Worm (Caenorhabditis elegans) whole organism, L2 larva: Measurements from ENCODE around the gene C27F2.7.

Experiments
- C34F6.9 ChIP-seq: fragments of 150-350 bp; optimal IDR thresholded peaks from 2 replicates; lab custom pipeline; 2014; ENCODE audit warnings: missing biosample characterization, missing genetic modification characterization
- F13H6.1 ChIP-seq: sonication (generic microtip); optimal IDR thresholded peaks from 2 replicates; lab custom pipeline; 2016; ENCODE audit warnings: missing genetic modification characterization, missing compliant biosample characterization
- Y55F3AM.14 ChIP-seq: fragments of 200-800 bp; sonication (Bioruptor generic); optimal IDR thresholded peaks from 2 replicates; lab custom pipeline; 2018; ENCODE audit warnings: mild to moderate bottlenecking, missing genetic modification characterization, missing compliant biosample characterization
- ZK546.5 ChIP-seq: sonication (generic microtip); optimal IDR thresholded peaks from 2 replicates; lab custom pipeline; 2017; ENCODE audit warnings: missing biosample characterization, missing genetic modification characterization
- aly-2 ChIP-seq: fragments of 150-350 bp; optimal IDR thresholded peaks from 2 replicates; lab custom pipeline; 2014; ENCODE audit warnings: missing biosample characterization, missing genetic modification characterization
- blmp-1 ChIP-seq: sonication (generic microtip); optimal IDR thresholded peaks from 2 replicates; lab custom pipeline; 2017; ENCODE audit warnings: missing genetic modification characterization, mild to moderate bottlenecking, missing compliant biosample characterization, antibody characterized with exemption, moderate library complexity; ENCODE audit not compliant: insufficient read depth
- ceh-16 ChIP-seq: fragments of 150-350 bp; optimal IDR thresholded peaks from 2 replicates; lab custom pipeline; 2014; ENCODE audit warnings: missing biosample characterization, missing genetic modification characterization
- ceh-82 ChIP-seq: fragments of 150-350 bp; optimal IDR thresholded peaks from 2 replicates; lab custom pipeline; 2014; ENCODE audit warnings: missing biosample characterization, missing genetic modification characterization
- crh-2 ChIP-seq: sonication (generic microtip); optimal IDR thresholded peaks from 2 replicates; lab custom pipeline; 2017; ENCODE audit warnings: missing biosample characterization, missing genetic modification characterization
- egl-27 ChIP-seq: sonication (generic microtip); optimal IDR thresholded peaks from 3 replicates; lab custom pipeline; 2017; ENCODE audit warnings: missing biosample characterization, missing genetic modification reagents, missing genetic modification characterization
- elt-1 ChIP-seq: fragments of 150-350 bp; optimal IDR thresholded peaks from 2 replicates; lab custom pipeline; 2014; ENCODE audit warnings: missing biosample characterization, missing genetic modification characterization
- fos-1 ChIP-seq: fragments of 150-350 bp; optimal IDR thresholded peaks from 2 replicates; lab custom pipeline; 2014; ENCODE audit warnings: missing biosample characterization, missing genetic modification characterization
- lin-11 ChIP-seq: fragments of 150-350 bp; sonication (generic microtip); optimal IDR thresholded peaks from 2 replicates; lab custom pipeline; 2014; ENCODE audit warnings: missing biosample characterization, missing genetic modification characterization, inconsistent platforms, mixed read lengths
- lin-13 ChIP-seq: fragments of 150-350 bp; optimal IDR thresholded peaks from 2 replicates; lab custom pipeline; 2014; ENCODE audit warnings: missing biosample characterization, missing genetic modification reagents, missing genetic modification characterization
- lin-39 ChIP-seq: fragments of 150-350 bp; optimal IDR thresholded peaks from 2 replicates; lab custom pipeline; 2014; ENCODE audit warnings: missing biosample characterization, missing genetic modification reagents, missing genetic modification characterization
- lsy-2 ChIP-seq, 2 experiments: fragments of 150-350 bp in 1 of 2; sonication (generic microtip) in 1 of 2; optimal IDR thresholded peaks; 2 replicates each; lab custom pipeline; 2014 to 2017; ENCODE audit warnings: missing biosample characterization in 2 of 2, missing genetic modification characterization in 2 of 2
- mab-5 ChIP-seq: fragments of 150-350 bp; optimal IDR thresholded peaks from 2 replicates; lab custom pipeline; 2014; ENCODE audit warnings: missing biosample characterization, missing genetic modification characterization
- mbf-1 ChIP-seq: sonication (generic microtip); optimal IDR thresholded peaks from 2 replicates; lab custom pipeline; 2017; ENCODE audit warnings: missing biosample characterization, missing genetic modification characterization
- mdl-1 ChIP-seq, 2 experiments: fragments of 150-350 bp in 1 of 2; sonication (generic microtip) in 1 of 2; optimal IDR thresholded peaks; 2 replicates each; lab custom pipeline; 2017; ENCODE audit warnings: missing biosample characterization in 2 of 2, missing genetic modification characterization in 2 of 2
- nhr-11 ChIP-seq: fragments of 150-350 bp; optimal IDR thresholded peaks from 2 replicates; lab custom pipeline; 2014; ENCODE audit warnings: missing biosample characterization, missing genetic modification characterization
- nhr-12 ChIP-seq: fragments of 150-350 bp; optimal IDR thresholded peaks from 2 replicates; lab custom pipeline; 2014; ENCODE audit warnings: missing biosample characterization, missing genetic modification characterization
- nhr-129 ChIP-seq: fragments of 150-350 bp; optimal IDR thresholded peaks from 2 replicates; lab custom pipeline; 2014; ENCODE audit warnings: missing biosample characterization, missing genetic modification characterization
- nhr-23 ChIP-seq: fragments of 150-350 bp; optimal IDR thresholded peaks from 2 replicates; lab custom pipeline; 2014; ENCODE audit warnings: missing biosample characterization, missing genetic modification reagents, missing genetic modification characterization
- nhr-237 ChIP-seq: fragments of 150-350 bp; optimal IDR thresholded peaks from 2 replicates; lab custom pipeline; 2014; ENCODE audit warnings: missing biosample characterization, missing genetic modification characterization
- nhr-77 ChIP-seq: fragments of 150-350 bp; optimal IDR thresholded peaks from 2 replicates; lab custom pipeline; 2014; ENCODE audit warnings: missing biosample characterization, missing genetic modification characterization
- peb-1 ChIP-seq: fragments of 150-350 bp; optimal IDR thresholded peaks from 2 replicates; lab custom pipeline; 2014; ENCODE audit warnings: missing biosample characterization, missing genetic modification characterization
- sem-4 ChIP-seq: fragments of 150-350 bp; optimal IDR thresholded peaks from 2 replicates; lab custom pipeline; 2014; ENCODE audit warnings: missing biosample characterization, missing genetic modification reagents, missing genetic modification characterization
- sma-3 ChIP-seq: sonication (generic microtip); optimal IDR thresholded peaks from 2 replicates; lab custom pipeline; 2016; ENCODE audit warnings: missing genetic modification reagents, missing genetic modification characterization, missing compliant biosample characterization
- sma-9 ChIP-seq, 2 experiments: fragments of 150-350 bp in 1 of 2; sonication (generic microtip) in 1 of 2; optimal IDR thresholded peaks; 2 replicates each; lab custom pipeline; 2014 to 2016; ENCODE audit warnings: missing genetic modification characterization in 2 of 2, mild to moderate bottlenecking in 1 of 2, missing biosample characterization in 1 of 2, missing compliant biosample characterization in 1 of 2, missing genetic modification reagents in 1 of 2, moderate library complexity in 1 of 2
- snpc-4 ChIP-seq: fragments of 150-350 bp; optimal IDR thresholded peaks from 2 replicates; lab custom pipeline; 2014; ENCODE audit warnings: missing biosample characterization, missing genetic modification characterization
- unc-39 ChIP-seq: fragments of 150-350 bp; optimal IDR thresholded peaks from 2 replicates; lab custom pipeline; 2014; ENCODE audit warnings: missing biosample characterization, missing genetic modification characterization
- unc-55 ChIP-seq: fragments of 150-350 bp; sonication (generic microtip); optimal IDR thresholded peaks from 3 replicates; lab custom pipeline; 2014; ENCODE audit warnings: missing biosample characterization, missing genetic modification reagents, missing genetic modification characterization
- unc-62 ChIP-seq: fragments of 150-350 bp; optimal IDR thresholded peaks from 2 replicates; lab custom pipeline; 2014; ENCODE audit warnings: missing biosample characterization, missing genetic modification reagents, missing genetic modification characterization
- zag-1 ChIP-seq: fragments of 150-350 bp; optimal IDR thresholded peaks from 2 replicates; lab custom pipeline; 2014; ENCODE audit warnings: missing biosample characterization, missing genetic modification characterization
- ztf-1 ChIP-seq: fragments of 200-800 bp; sonication (Bioruptor generic); conservative IDR thresholded peaks from 2 replicates; pipeline ENCODE4 v1.3.6; 2022; ENCODE audit warnings: missing genetic modification characterization, missing compliant biosample characterization
- ztf-11 ChIP-seq: sonication (generic microtip); optimal IDR thresholded peaks from 2 replicates; lab custom pipeline; 2017; ENCODE audit warnings: missing biosample characterization, missing genetic modification characterization
- ztf-4 ChIP-seq: fragments of 150-350 bp; optimal IDR thresholded peaks from 2 replicates; lab custom pipeline; 2014; ENCODE audit warnings: missing biosample characterization, missing genetic modification characterization

C27F2.7 gene

ce11 chrIII:4951824-4952223, 32.5 kb downstream of the C27F2.7 start, which contains the start of gene flh-2:
Gene flh-2 (plus strand): TSS chrIII:4952124.
- no peak for TF ChIP-seq crh-2 (tag; lab: Kevin White, UChicago)
- TF ChIP-seq unc-62 (GFP tag; lab: Kevin White, UChicago): no peak
- no peak for TF ChIP-seq elt-1 (tag; lab: Kevin White, UChicago)
- TF ChIP-seq unc-39 (tag; lab: Kevin White, UChicago): no peak
- TF ChIP-seq ceh-16 (tag; lab: Kevin White, UChicago): no peak
- TF ChIP-seq Y55F3AM.14 (GFP tag; lab: Kevin White, UChicago): no peak
- TF ChIP-seq ztf-11: no peak
- TF ChIP-seq egl-27 (tag; lab: Kevin White, UChicago): no peak
- TF ChIP-seq mdl-1 (tag; optimal IDR thresholded peaks at IDR 0.05; lab: Kevin White, UChicago): no peak
- TF ChIP-seq lin-13: no peak
- TF ChIP-seq ceh-82 (tag; lab: Kevin White, UChicago): no peak
- no peak for TF ChIP-seq zag-1 (tag; lab: Kevin White, UChicago)
- TF ChIP-seq mab-5 (tag; lab: Kevin White, UChicago): no peak
- no peak for TF ChIP-seq aly-2 (tag; lab: Kevin White, UChicago)
- no peak for TF ChIP-seq nhr-129
- TF ChIP-seq mbf-1: no peak
- TF ChIP-seq peb-1 (tag; lab: Kevin White, UChicago): no peak
- no peak for TF ChIP-seq nhr-23 (tag; lab: Kevin White, UChicago)
- no peak for TF ChIP-seq sem-4 (tag; lab: Kevin White, UChicago)

- TF ChIP-seq ZK546.5 (no peak), lin-39 (no peak), C34F6.9 (tag; lab: Kevin White, UChicago) (peak; percentile 20), nhr-11 (tag; lab: Kevin White, UChicago) (no peak), nhr-12 (no peak), unc-62 (GFP tag; lab: Kevin White, UChicago) (no peak), fos-1 (tag; lab: Kevin White, UChicago) (no peak), unc-55 (GFP tag; lab: Kevin White, UChicago) (no peak), lsy-2 (tag; optimal IDR thresholded peaks at IDR 0.05; lab: Kevin White, UChicago) (peak in 1 of 2 experiments; percentile 25), mdl-1 (tag; optimal IDR thresholded peaks at IDR 0.05; lab: Kevin White, UChicago) (no peak), ztf-1 (no peak), nhr-237 (tag; lab: Kevin White, UChicago) (no peak), aly-2 (tag; lab: Kevin White, UChicago) (no peak), snpc-4 (tag; lab: Kevin White, UChicago) (no peak), nhr-23 (tag; lab: Kevin White, UChicago) (no peak), ceh-82 (tag; lab: Kevin White, UChicago) (no peak), ztf-11 (no peak), peb-1 (tag; lab: Kevin White, UChicago) (no peak)
These were observed 33.1 kb downstream of the C27F2.7 start for ce11 chrIII:4951210-4951609.

- TF ChIP-seq blmp-1 (tag; lab: Kevin White, UChicago) (no peak), lsy-2 (tag; optimal IDR thresholded peaks at IDR 0.05; lab: Kevin White, UChicago) (peak in 1 of 2 experiments; percentile 51), nhr-11 (tag; lab: Kevin White, UChicago) (no peak), crh-2 (tag; lab: Kevin White, UChicago) (peak; percentile 22), mbf-1 (no peak), zag-1 (tag; lab: Kevin White, UChicago) (peak; percentile 68), nhr-129 (peak; percentile 30), sma-9 (GFP tag; optimal IDR thresholded peaks at IDR 0.05; lab: Kevin White, UChicago) (peak; percentile 25), sma-9 (tag; optimal IDR thresholded peaks at IDR 0.05; lab: Kevin White, UChicago) (no peak), C34F6.9 (tag; lab: Kevin White, UChicago) (peak; percentile 69), unc-55 (GFP tag; lab: Kevin White, UChicago) (peak; percentile 65), mdl-1 (tag; optimal IDR thresholded peaks at IDR 0.05; lab: Kevin White, UChicago) (peak; percentile 13 to 37), sem-4 (tag; lab: Kevin White, UChicago) (peak; percentile 6), lin-11 (tag; lab: Kevin White, UChicago) (peak; percentile 33), F13H6.1 (peak; percentile 57)
These were observed 33.9 kb downstream of the C27F2.7 start for ce11 chrIII:4950345-4950744.

- TF ChIP-seq crh-2 (tag; lab: Kevin White, UChicago): no peak
- TF ChIP-seq sma-3: no peak
- no peak for TF ChIP-seq ceh-82 (tag; lab: Kevin White, UChicago)
- TF ChIP-seq ztf-1: no peak
- no peak for TF ChIP-seq egl-27 (tag; lab: Kevin White, UChicago)
- no peak for TF ChIP-seq unc-39 (tag; lab: Kevin White, UChicago)
- TF ChIP-seq nhr-77 (tag; lab: Kevin White, UChicago): no peak
- no peak for TF ChIP-seq ztf-4 (tag; lab: Kevin White, UChicago)
These were observed 35.7 kb downstream of the C27F2.7 start for ce11 chrIII:4948631-4949030.
